Worm (Caenorhabditis elegans): ENCODE results near the gene clec-71.
"Not testable (repeated sequence)": the region's sequence is repeated elsewhere in the genome, so short reads cannot be mapped to it uniquely, and the experiment has no call there.

clec-71 gene

ce11 chrIV:3904620-3905019 lies 32.6 kb upstream of the clec-71 start, which contains the start of gene F56D6.21:
Gene F56D6.21, plus strand, starts transcription at chrIV:3904920.
- TF ChIP-seq nhr-76 (tag; optimal IDR thresholded peaks at IDR 0.05) (no peak), lsy-12 (tag; optimal IDR thresholded peaks at IDR 0.05) (no peak), zag-1 (tag; optimal IDR thresholded peaks at IDR 0.05) (no peak), nhr-11 (tag; optimal IDR thresholded peaks at IDR 0.05) (no peak), ama-1 (optimal IDR thresholded peaks at IDR 0.05) (no peak), daf-12 (tag; optimal IDR thresholded peaks at IDR 0.05) (no peak), pqm-1 (tag; optimal IDR thresholded peaks at IDR 0.05) (no peak), elt-3 (tag; optimal IDR thresholded peaks at IDR 0.05) (no peak), eor-1 (tag; optimal IDR thresholded peaks at IDR 0.05) (no peak), nhr-28 (tag; optimal IDR thresholded peaks at IDR 0.05) (no peak)

- TF ChIP-seq skn-1 (tag; optimal IDR thresholded peaks at IDR 0.05) (no peak), elt-3 (tag; optimal IDR thresholded peaks at IDR 0.05) (no peak), nhr-28 (tag; optimal IDR thresholded peaks at IDR 0.05) (no peak), nhr-67 (tag; optimal IDR thresholded peaks at IDR 0.05) (no peak), nhr-77 (tag; optimal IDR thresholded peaks at IDR 0.05) (no peak), lin-15B (tag; optimal IDR thresholded peaks at IDR 0.05) (no peak), ama-1 (optimal IDR thresholded peaks at IDR 0.05) (no peak), elt-1 (tag; optimal IDR thresholded peaks at IDR 0.05) (no peak), zag-1 (tag; optimal IDR thresholded peaks at IDR 0.05) (no peak), nhr-25 (tag; optimal IDR thresholded peaks at IDR 0.05) (no peak)
Observed at ce11 chrIV:3906393-3906792, 30.9 kb upstream of the clec-71 start, which contains the start of gene F56D6.11. Gene F56D6.11, minus strand, starts transcription at chrIV:3906493.

- TF ChIP-seq tbx-2 (tag; optimal IDR thresholded peaks at IDR 0.05) (no peak), nhr-25 (tag; optimal IDR thresholded peaks at IDR 0.05) (no peak)
Observed at ce11 chrIV:3907506-3908188, 29.6 kb upstream of the clec-71 start, which contains the start of the genes F56D6.22 and F56D6.12. Gene F56D6.22, minus strand, starts transcription at chrIV:3907606. Gene F56D6.12, plus strand, starts transcription at chrIV:3908138.

ce11 chrIV:3909114-3909513 lies 28.1 kb upstream of the clec-71 start, which contains the start of gene F56D6.13:
Gene F56D6.13, plus strand, starts transcription at chrIV:3909414.
- no peak for TF ChIP-seq lin-39 (tag; optimal IDR thresholded peaks at IDR 0.05)
- no peak for TF ChIP-seq egl-27 (tag; optimal IDR thresholded peaks at IDR 0.05)
- TF ChIP-seq eor-1 (tag; optimal IDR thresholded peaks at IDR 0.05) = no peak
- TF ChIP-seq fkh-2 (tag; optimal IDR thresholded peaks at IDR 0.05) = no peak
- TF ChIP-seq elt-2 (tag; optimal IDR thresholded peaks at IDR 0.05) = no peak

- TF ChIP-seq nhr-67, egl-27, pqm-1 (tag; optimal IDR thresholded peaks at IDR 0.05): not testable (repeated sequence)
Observed at ce11 chrIV:3911848-3912247, 25.4 kb upstream of the clec-71 start, which contains the start of gene F56D6.18. Gene F56D6.18, minus strand, starts transcription at chrIV:3911948.

ce11 chrIV:3912598-3912997 lies 24.7 kb upstream of the clec-71 start, which contains the start of gene F56D6.20:
Gene F56D6.20, plus strand, starts transcription at chrIV:3912898.
- no peak for TF ChIP-seq nfya-1 (tag; optimal IDR thresholded peaks at IDR 0.05; ENCODE audit: insufficient read depth)
- no peak for TF ChIP-seq sea-2 (GFP tag; optimal IDR thresholded peaks at IDR 0.05)
- no peak for TF ChIP-seq mml-1 (tag; optimal IDR thresholded peaks at IDR 0.05)
- no peak for TF ChIP-seq daf-12 (tag; optimal IDR thresholded peaks at IDR 0.05)
- no peak for TF ChIP-seq elt-1 (tag; optimal IDR thresholded peaks at IDR 0.05)
- no peak for TF ChIP-seq fkh-10 (GFP tag; optimal IDR thresholded peaks at IDR 0.05)
- no peak for TF ChIP-seq ztf-4 (tag; optimal IDR thresholded peaks at IDR 0.05)
- no peak for TF ChIP-seq mdl-1 (tag; optimal IDR thresholded peaks at IDR 0.05)
- TF ChIP-seq ama-1 (optimal IDR thresholded peaks at IDR 0.05) = no peak
- no peak for TF ChIP-seq egl-27 (tag; optimal IDR thresholded peaks at IDR 0.05)
- no peak for TF ChIP-seq jun-1 (tag; optimal IDR thresholded peaks at IDR 0.05)
- TF ChIP-seq zag-1 (tag; optimal IDR thresholded peaks at IDR 0.05) = no peak
- no peak for TF ChIP-seq snpc-4 (tag; optimal IDR thresholded peaks at IDR 0.05)
- TF ChIP-seq R02D3.7 (tag; optimal IDR thresholded peaks at IDR 0.05) = no peak
- no peak for TF ChIP-seq ZK546.5 (tag; optimal IDR thresholded peaks at IDR 0.05)
- TF ChIP-seq ceh-82 (tag; optimal IDR thresholded peaks at IDR 0.05) = no peak
- TF ChIP-seq nhr-237 (tag; optimal IDR thresholded peaks at IDR 0.05) = no peak
- TF ChIP-seq fkh-2 (tag; optimal IDR thresholded peaks at IDR 0.05) = no peak
- TF ChIP-seq elt-2 (tag; optimal IDR thresholded peaks at IDR 0.05) = no peak
- no peak for TF ChIP-seq nhr-76 (tag; optimal IDR thresholded peaks at IDR 0.05)
